Worm (Caenorhabditis elegans) whole organism, young adult: ENCODE measurements around the gene jmjd-3.3.

Source experiments
- D2030.7 ChIP-seq: fragments of 200-800 bp; sonication (Bioruptor generic); IDR thresholded peaks from 2 replicates; pipeline ENCODE4 v1.3.6; 2022; ENCODE audit warnings: missing genetic modification reagents, missing genetic modification characterization, missing compliant biosample characterization
- dpl-1 ChIP-seq: fragments of 150-350 bp; optimal IDR thresholded peaks from 2 replicates; lab custom pipeline; 2014; ENCODE audit warnings: missing biosample characterization, missing genetic modification reagents, missing genetic modification characterization
- lin-35 ChIP-seq, 3 experiments: fragments of 150-350 bp in 2 of 3; sonication (generic microtip) in 1 of 3; optimal IDR thresholded peaks; 2 replicates each; lab custom pipeline; 2014 to 2018; ENCODE audit warnings: missing biosample characterization in 3 of 3, missing genetic modification characterization in 3 of 3, missing genetic modification reagents in 3 of 3
- lin-40 ChIP-seq: sonication (generic microtip); optimal IDR thresholded peaks from 2 replicates; lab custom pipeline; 2016; ENCODE audit warnings: missing genetic modification characterization, mild to moderate bottlenecking, missing compliant biosample characterization, missing genotype, missing genetic modification reagents
- nfyb-1 ChIP-seq: fragments of 200-800 bp; sonication (Bioruptor generic); IDR thresholded peaks from 2 replicates; pipeline ENCODE4 v1.3.6; 2022; ENCODE audit warnings: missing genetic modification reagents, missing genetic modification characterization, missing compliant biosample characterization
- nhr-179 ChIP-seq: sonication (generic microtip); optimal IDR thresholded peaks from 2 replicates; lab custom pipeline; 2016; ENCODE audit warnings: mild to moderate bottlenecking, missing genetic modification characterization, missing compliant biosample characterization
- sptf-2 ChIP-seq: fragments of 200-800 bp; sonication (Bioruptor generic); optimal IDR thresholded peaks from 2 replicates; lab custom pipeline; 2018; ENCODE audit warnings: mild to moderate bottlenecking, missing genetic modification characterization, missing compliant biosample characterization
- ztf-26 ChIP-seq: sonication (generic microtip); optimal IDR thresholded peaks from 2 replicates; lab custom pipeline; 2017; ENCODE audit warnings: missing genetic modification characterization, missing compliant biosample characterization

- no peak for TF ChIP-seq dpl-1
- no peak for TF ChIP-seq nfyb-1 (GFP tag; lab: Robert Waterston, UW)
- no peak for TF ChIP-seq sptf-2 (GFP tag; lab: Kevin White, UChicago)
- no peak for TF ChIP-seq ztf-26 (tag; lab: Kevin White, UChicago)
- no peak for TF ChIP-seq lin-40 (tag; lab: Kevin White, UChicago)
- no peak for TF ChIP-seq D2030.7 (GFP tag; lab: Robert Waterston, UW)
- no peak for TF ChIP-seq nhr-179
- no peak for TF ChIP-seq lin-35 (GFP tag; optimal IDR thresholded peaks at IDR 0.05; lab: Kevin White, UChicago)
Measured at ce11 chrX:13451578-13451977, 15.4 kb downstream of the jmjd-3.3 start, which contains the start of gene F02D10.6.
